Fruit fly (Drosophila melanogaster): ENCODE data around the gene ttk.

Gene ttk

DNA sequence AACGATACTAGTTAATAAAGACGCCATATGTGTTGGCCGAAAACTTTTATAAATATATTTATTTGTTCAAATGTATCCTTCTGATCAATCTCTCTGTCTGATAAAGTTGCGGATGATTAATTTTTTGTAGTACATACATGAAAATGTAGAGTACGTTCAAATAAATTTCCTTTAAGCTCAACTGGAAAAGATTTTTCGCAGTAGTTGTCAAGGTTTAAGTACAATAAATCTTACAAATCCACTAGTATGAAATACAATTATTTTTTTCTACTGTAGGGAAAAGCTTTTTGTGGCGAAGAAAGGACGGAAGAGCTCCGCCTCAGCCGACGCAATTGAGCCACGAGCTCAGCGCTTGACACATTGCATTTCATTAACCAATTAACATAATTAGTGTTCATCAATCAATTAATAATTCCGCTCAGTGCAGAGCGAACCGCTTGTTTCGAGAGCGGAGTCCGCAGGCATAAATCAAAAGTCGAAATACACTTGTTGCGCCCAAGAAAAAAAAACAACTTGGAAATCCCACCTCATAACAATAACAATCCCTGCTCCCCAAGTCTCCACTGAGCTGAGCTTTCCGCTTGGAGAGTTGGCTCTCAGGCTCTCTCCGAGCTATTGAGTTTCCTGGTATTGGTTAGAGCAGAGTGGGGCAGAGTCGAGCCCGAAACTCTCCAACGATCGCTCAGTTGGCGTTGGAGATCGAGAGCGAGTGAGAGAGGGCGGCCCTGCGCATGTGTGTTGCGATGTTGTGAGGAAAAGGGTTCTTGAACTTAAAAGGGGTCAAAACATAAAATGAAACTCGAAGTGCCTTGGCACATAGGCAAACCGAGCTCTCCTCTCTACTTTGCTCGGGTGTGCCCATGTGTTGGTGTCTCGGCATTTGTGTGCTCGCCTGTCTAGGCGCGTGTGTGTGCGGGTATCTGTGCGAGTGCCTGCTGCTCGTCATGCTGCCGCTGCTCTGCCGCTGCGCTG lies 24.7 kb upstream of the ttk start (continued):
- no peak for TF ChIP-seq NC2β (GFP tag; optimal IDR thresholded peaks at IDR 0.05)
- TF ChIP-seq Mad (GFP tag; optimal IDR thresholded peaks at IDR 0.05): no peak
- TF ChIP-seq E2f2 (GFP tag; IDR thresholded peaks at IDR 0.05): no peak
- no peak for TF ChIP-seq CG15601 (tag; optimal IDR thresholded peaks at IDR 0.05)
- TF ChIP-seq CG16815 (GFP tag; optimal IDR thresholded peaks at IDR 0.05): no peak
- no peak for TF ChIP-seq Spps (tag; optimal IDR thresholded peaks at IDR 0.05)
- TF ChIP-seq Dp (GFP tag; optimal IDR thresholded peaks at IDR 0.05): no peak
- no peak for TF ChIP-seq CG8765 (GFP tag; IDR thresholded peaks at IDR 0.05)
- no peak for TF ChIP-seq CG4854 (GFP tag; optimal IDR thresholded peaks at IDR 0.05)
- TF ChIP-seq usp (GFP tag; optimal IDR thresholded peaks at IDR 0.05): no peak
- TF ChIP-seq sd (tag; optimal IDR thresholded peaks at IDR 0.05): no peak
- TF ChIP-seq zen2 (GFP tag; IDR thresholded peaks at IDR 0.05; ENCODE audit: partially characterized antibody): peak; percentile 52; the same call in 1 of the 3 replicates
- no peak for TF ChIP-seq CG6175 (GFP tag; IDR thresholded peaks at IDR 0.05)
- TF ChIP-seq mam (GFP tag; optimal IDR thresholded peaks at IDR 0.05): no peak
- TF ChIP-seq ewg (GFP tag; optimal IDR thresholded peaks at IDR 0.05): no peak
- no peak for TF ChIP-seq CG10366 (GFP tag; IDR thresholded peaks at IDR 0.05)
- TF ChIP-seq CG14050 (GFP tag; IDR thresholded peaks at IDR 0.05): no peak
- no peak for TF ChIP-seq CG12104 (GFP tag; optimal IDR thresholded peaks at IDR 0.05)
- no peak for TF ChIP-seq eve (GFP tag; optimal IDR thresholded peaks at IDR 0.05)
- no peak for TF ChIP-seq CG18599 (GFP tag; optimal IDR thresholded peaks at IDR 0.05)
- no peak for TF ChIP-seq YL-1 (GFP tag; optimal IDR thresholded peaks at IDR 0.05)
- TF ChIP-seq Poxn (GFP tag; IDR thresholded peaks at IDR 0.05): no peak
- no peak for TF ChIP-seq CG1832 (GFP tag; optimal IDR thresholded peaks at IDR 0.05)
- TF ChIP-seq CG34376 (GFP tag; optimal IDR thresholded peaks at IDR 0.05): peak; percentile 49
- no peak for TF ChIP-seq Rfx (GFP tag; IDR thresholded peaks at IDR 0.05)
- peak; percentile 6 for TF ChIP-seq CG4424 (GFP tag; optimal IDR thresholded peaks at IDR 0.05)
- TF ChIP-seq shn (GFP tag; optimal IDR thresholded peaks at IDR 0.05): no peak
- TF ChIP-seq CG34224 (GFP tag; IDR thresholded peaks at IDR 0.05; ENCODE audit: partially characterized antibody): no peak
- TF ChIP-seq CG10462 (GFP tag; optimal IDR thresholded peaks at IDR 0.05): no peak
- peak; percentile 54; the same call in 1 of the 2 replicates for TF ChIP-seq ttk (GFP tag; IDR thresholded peaks at IDR 0.05)
- no peak for TF ChIP-seq CG14965 (GFP tag; optimal IDR thresholded peaks at IDR 0.05; ENCODE audit: borderline replicate concordance)
- TF ChIP-seq Atf-2 (GFP tag; optimal IDR thresholded peaks at IDR 0.05): no peak
- TF ChIP-seq z (GFP tag; IDR thresholded peaks at IDR 0.05): peak; percentile 75; the same call in 2 of the 3 replicates
- TF ChIP-seq Ssrp (tag; optimal IDR thresholded peaks at IDR 0.05): peak; percentile 21
- TF ChIP-seq sr (GFP tag; IDR thresholded peaks at IDR 0.05): no peak
- no peak for TF ChIP-seq Camta (GFP tag; optimal IDR thresholded peaks at IDR 0.05)
- TF ChIP-seq CG31224 (GFP tag; IDR thresholded peaks at IDR 0.05): no peak
- TF ChIP-seq CG6854 (GFP tag; optimal IDR thresholded peaks at IDR 0.05): no peak
- TF ChIP-seq Ets65A (GFP tag): no peak
- TF ChIP-seq Tbp (GFP tag; optimal IDR thresholded peaks at IDR 0.05): no peak
- TF ChIP-seq vvl (GFP tag; IDR thresholded peaks at IDR 0.05): peak; percentile 63
- no peak for TF ChIP-seq CG6689 (GFP tag; IDR thresholded peaks at IDR 0.05)
- TF ChIP-seq CG7928 (GFP tag; optimal IDR thresholded peaks at IDR 0.05): no peak
- TF ChIP-seq Chrac-16 (GFP tag; optimal IDR thresholded peaks at IDR 0.05): no peak
- TF ChIP-seq Nf-YB (GFP tag; optimal IDR thresholded peaks at IDR 0.05): peak; percentile 13
- TF ChIP-seq B-H2 (GFP tag; optimal IDR thresholded peaks at IDR 0.05): no peak
- TF ChIP-seq HLHmδ (GFP tag; optimal IDR thresholded peaks at IDR 0.05): no peak
- no peak for TF ChIP-seq Meics (GFP tag; optimal IDR thresholded peaks at IDR 0.05)
- TF ChIP-seq CG4820 (GFP tag; optimal IDR thresholded peaks at IDR 0.05): no peak
- peak; percentile 83; the same call in 3 of the 4 replicates for TF ChIP-seq chinmo (GFP tag; IDR thresholded peaks at IDR 0.05; ENCODE audit: partially characterized antibody)

Measured in whole organism, embryonic.